Worm (Caenorhabditis elegans): ENCODE data around the gene F41C6.4.

DNA sequence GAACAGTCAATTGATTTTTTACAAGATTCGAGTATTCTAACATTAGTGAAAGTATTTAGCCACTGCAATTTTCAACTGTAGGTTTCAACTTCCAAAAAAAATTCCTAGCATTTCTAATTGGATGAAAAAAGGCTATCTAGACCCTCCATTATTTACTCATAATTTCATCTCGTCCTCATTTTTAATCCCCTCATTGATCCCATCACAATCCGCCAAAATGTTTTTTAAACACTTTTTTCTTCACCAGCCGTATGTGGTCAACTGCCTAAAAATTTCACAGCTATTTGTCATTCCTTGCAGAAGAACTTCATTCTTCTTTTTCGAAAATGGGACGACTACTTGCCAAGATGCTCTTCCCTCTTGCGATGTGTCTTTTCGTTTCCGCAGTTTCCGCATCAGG, 21.3 kb downstream of the F41C6.4 start, which contains the start of gene rig-3:
- no peak for TF ChIP-seq aly-1 (tag; optimal IDR thresholded peaks at IDR 0.05)
- TF ChIP-seq scrt-1 (GFP tag; IDR thresholded peaks at IDR 0.05) = no peak
- TF ChIP-seq hmg-4 (GFP tag; optimal IDR thresholded peaks at IDR 0.05) = no peak
- TF ChIP-seq ama-1 (optimal IDR thresholded peaks at IDR 0.05) = no peak
- no peak for TF ChIP-seq tbx-37 (GFP tag; conservative IDR thresholded peaks at IDR 0.05)
